Fruit fly (Drosophila melanogaster): ENCODE data around the gene Hr39.

dm6 chr2L:21290434-21290833 lies 53.4 kb downstream of the Hr39 start, which contains the start of gene Gr39a:
- no peak for TF ChIP-seq CG34422 (GFP tag; IDR thresholded peaks at IDR 0.05)
- TF ChIP-seq CG17568 (GFP tag; optimal IDR thresholded peaks at IDR 0.05): no peak
- TF ChIP-seq CG10543 (GFP tag; optimal IDR thresholded peaks at IDR 0.05): no peak
